Worm (Caenorhabditis elegans) whole organism, L1 larva: ENCODE measurements around the gene nas-4.

Experiments
- C16A3.4 ChIP-seq: fragments of 150-350 bp; optimal IDR thresholded peaks from 2 replicates; lab custom pipeline; 2014; ENCODE audit warnings: missing biosample characterization, missing genetic modification characterization
- irx-1 ChIP-seq: sonication (generic microtip); optimal IDR thresholded peaks from 2 replicates; lab custom pipeline; 2016; ENCODE audit warnings: missing genetic modification characterization, missing compliant biosample characterization
- nhr-11 ChIP-seq: fragments of 150-350 bp; optimal IDR thresholded peaks from 2 replicates; lab custom pipeline; 2014; ENCODE audit warnings: missing biosample characterization, missing genetic modification characterization
- nhr-237 ChIP-seq: fragments of 150-350 bp; optimal IDR thresholded peaks from 2 replicates; lab custom pipeline; 2014; ENCODE audit warnings: missing biosample characterization, missing genetic modification characterization

ce11 chrIII:6430834-6431233 lies 15.4 kb upstream of the nas-4 start, which contains the start of gene popl-1:
- TF ChIP-seq nhr-237 (tag; lab: Kevin White, UChicago) (no peak), C16A3.4 (no peak), irx-1 (tag; lab: Kevin White, UChicago) (no peak), nhr-11 (tag; lab: Kevin White, UChicago) (no peak)
